Comparison of ENCODE assay signal across 2 fruit fly cellular contexts in the genomic region with DNA sequence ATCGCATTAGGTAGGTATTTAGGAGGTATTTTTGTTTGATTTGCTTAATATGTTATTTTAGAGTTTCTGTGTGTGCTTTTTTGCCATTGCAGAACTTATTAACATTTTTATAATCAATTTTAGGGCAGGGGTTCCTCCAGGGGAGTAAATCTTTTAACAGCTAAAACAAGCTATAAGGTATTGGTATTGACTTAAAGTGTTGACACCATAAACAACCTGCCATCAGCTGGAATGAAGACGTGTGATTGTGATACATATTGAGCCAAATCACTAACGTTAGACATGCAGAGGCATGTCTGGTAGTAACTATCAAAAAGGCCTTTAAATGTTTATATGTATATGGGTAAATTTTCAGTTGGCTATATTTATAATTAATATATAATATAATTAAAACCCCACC.
TF ChIP-seq lines count a peak whose summit lies in the region.

No protein-coding gene starts in this region.

- TF ChIP-seq CTCF in whole organism, embryonic (GFP tag; optimal IDR thresholded peaks at IDR 0.05; lab: Kevin White, UChicago): no peak

TF ChIP-seq in whole organism, embryonic, 481 proteins besides CTCF, POLR2A, EP300 and RAD21 (continues in another document):
- TF ChIP-seq CG12071 (GFP tag; optimal IDR thresholded peaks at IDR 0.05; lab: Kevin White, UChicago) (no peak), pnt (GFP tag; optimal IDR thresholded peaks at IDR 0.05; lab: Kevin White, UChicago) (no peak), seq (GFP tag; IDR thresholded peaks at IDR 0.05; lab: Robert Waterston, UW) (no peak), Med (GFP tag; lab: Kevin White, UChicago) (peak; percentile 83), Hand (GFP tag; optimal IDR thresholded peaks at IDR 0.05; lab: Kevin White, UChicago) (no peak), gfzf (GFP tag; optimal IDR thresholded peaks at IDR 0.05; lab: Kevin White, UChicago) (no peak), CG10431 (GFP tag; optimal IDR thresholded peaks at IDR 0.05; lab: Kevin White, UChicago) (no peak), sr (GFP tag; IDR thresholded peaks at IDR 0.05; lab: Robert Waterston, UW) (no peak), CG8290 (GFP tag; optimal IDR thresholded peaks at IDR 0.05; lab: Kevin White, UChicago) (no peak), CG8290 (tag; optimal IDR thresholded peaks at IDR 0.05; lab: Kevin White, UChicago) (peak in 1 of 2 experiments; percentile 66), Sry-β (GFP tag; optimal IDR thresholded peaks at IDR 0.05; lab: Kevin White, UChicago) (no peak), sens-2 (GFP tag; IDR thresholded peaks at IDR 0.05; lab: Robert Waterston, UW) (no peak), sqz (GFP tag; optimal IDR thresholded peaks at IDR 0.05; lab: Kevin White, UChicago) (no peak), zen (tag; optimal IDR thresholded peaks at IDR 0.05; lab: Kevin White, UChicago) (no peak), CG3838 (GFP tag; optimal IDR thresholded peaks at IDR 0.05; lab: Kevin White, UChicago) (no peak), luna (GFP tag; optimal IDR thresholded peaks at IDR 0.05; lab: Kevin White, UChicago) (no peak), stwl (tag; optimal IDR thresholded peaks at IDR 0.05; lab: Kevin White, UChicago) (no peak), Stat92E (GFP tag; optimal IDR thresholded peaks at IDR 0.05; lab: Kevin White, UChicago) (no peak), CG9215 (GFP tag; IDR thresholded peaks at IDR 0.05; lab: Robert Waterston, UW) (no peak), fd3F (GFP tag; optimal IDR thresholded peaks at IDR 0.05; lab: Kevin White, UChicago) (peak; percentile 27), caup (GFP tag; optimal IDR thresholded peaks at IDR 0.05; lab: Kevin White, UChicago; ENCODE audit: severe bottlenecking) (peak; percentile 41), disco-r (GFP tag; optimal IDR thresholded peaks at IDR 0.05; lab: Kevin White, UChicago) (no peak), CG17186 (GFP tag; optimal IDR thresholded peaks at IDR 0.05; lab: Kevin White, UChicago) (no peak), CG2116 (GFP tag; optimal IDR thresholded peaks at IDR 0.05; lab: Kevin White, UChicago) (no peak), lab (GFP tag; optimal IDR thresholded peaks at IDR 0.05; lab: Kevin White, UChicago) (peak; percentile 62), BEAF-32 (GFP tag; optimal IDR thresholded peaks at IDR 0.05; lab: Kevin White, UChicago) (no peak), Aef1 (GFP tag; IDR thresholded peaks at IDR 0.05; lab: Robert Waterston, UW) (no peak), CG3281 (GFP tag; optimal IDR thresholded peaks at IDR 0.05; lab: Kevin White, UChicago) (peak; percentile 31), CG18599 (GFP tag; optimal IDR thresholded peaks at IDR 0.05; lab: Kevin White, UChicago) (peak; percentile 13), Xrp1 (GFP tag; IDR thresholded peaks at IDR 0.05; lab: Robert Waterston, UW) (no peak), CG10543 (GFP tag; optimal IDR thresholded peaks at IDR 0.05; lab: Kevin White, UChicago) (peak; percentile 20), pfk (GFP tag; optimal IDR thresholded peaks at IDR 0.05; lab: Kevin White, UChicago) (no peak), Blimp-1 (GFP tag; optimal IDR thresholded peaks at IDR 0.05; lab: Kevin White, UChicago) (no peak), Usf (GFP tag; optimal IDR thresholded peaks at IDR 0.05; lab: Kevin White, UChicago) (no peak), zfh2 (GFP tag; optimal IDR thresholded peaks at IDR 0.05; lab: Kevin White, UChicago) (no peak), C15 (GFP tag; IDR thresholded peaks at IDR 0.05; lab: Robert Waterston, UW) (no peak), CG15601 (tag; optimal IDR thresholded peaks at IDR 0.05; lab: Kevin White, UChicago) (no peak), HHEX (GFP tag; optimal IDR thresholded peaks at IDR 0.05; lab: Kevin White, UChicago) (peak; percentile 39), Drgx (GFP tag; IDR thresholded peaks at IDR 0.05; lab: Robert Waterston, UW) (no peak), CG2120 (GFP tag; optimal IDR thresholded peaks at IDR 0.05; lab: Kevin White, UChicago) (peak; percentile 26), bsh (GFP tag; optimal IDR thresholded peaks at IDR 0.05; lab: Kevin White, UChicago) (no peak), Rfx (GFP tag; IDR thresholded peaks at IDR 0.05; lab: Robert Waterston, UW) (peak; percentile 50; the same call in 1 of the 2 replicates), en (GFP tag; optimal IDR thresholded peaks at IDR 0.05; lab: Kevin White, UChicago) (no peak), bab2 (GFP tag; optimal IDR thresholded peaks at IDR 0.05; lab: Kevin White, UChicago) (peak; percentile 10), Fer3 (tag; optimal IDR thresholded peaks at IDR 0.05; lab: Kevin White, UChicago) (peak; percentile 38)

TF ChIP-seq in whole organism, prepupa, 60 proteins besides CTCF, POLR2A, EP300 and RAD21:
- TF ChIP-seq fkh (GFP tag; optimal IDR thresholded peaks at IDR 0.05; lab: Kevin White, UChicago) (peak; percentile 38), salr (GFP tag; optimal IDR thresholded peaks at IDR 0.05; lab: Kevin White, UChicago) (no peak)
